Worm (Caenorhabditis elegans) whole organism, L4/young adult: ENCODE results near the gene egl-20.

Experiments
- W03F9.2 ChIP-seq: fragments of 150-350 bp; optimal IDR thresholded peaks from 2 replicates; lab custom pipeline; 2014; ENCODE audit warnings: missing biosample characterization, missing genetic modification characterization
- dao-5 ChIP-seq: sonication (generic microtip); optimal IDR thresholded peaks from 2 replicates; lab custom pipeline; 2016; ENCODE audit warnings: missing genotype, missing genetic modification characterization, moderate library complexity, missing compliant biosample characterization
- him-1 ChIP-seq: sonication (generic microtip); optimal IDR thresholded peaks from 2 replicates; lab custom pipeline; 2016; ENCODE audit warnings: missing genotype, missing genetic modification reagents, missing genetic modification characterization, missing compliant biosample characterization

DNA sequence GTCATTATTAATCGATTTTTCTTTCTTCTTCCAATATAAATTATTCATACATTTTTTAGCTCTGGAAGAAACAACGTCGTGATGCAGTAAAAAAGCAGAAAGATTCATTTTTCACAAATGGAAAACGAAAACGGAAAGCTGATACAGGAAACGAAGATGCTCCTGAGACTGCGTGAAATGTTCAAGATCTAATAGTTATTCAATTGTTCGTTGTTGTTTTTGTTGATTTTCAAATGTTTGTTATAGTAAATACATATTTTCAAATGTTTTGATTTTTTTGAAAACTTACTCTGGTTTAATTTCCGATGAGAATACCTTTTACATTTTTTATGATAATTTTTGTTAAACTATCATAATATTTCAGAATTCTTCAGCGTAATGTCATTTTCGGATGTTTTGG lies 48.5 kb upstream of the egl-20 start, which contains the start of gene K07F5.16:
- TF ChIP-seq W03F9.2 (tag; lab: Kevin White, UChicago): no peak
- no peak for TF ChIP-seq him-1
- TF ChIP-seq dao-5: no peak
